Fruit fly (Drosophila melanogaster) whole organism, embryonic: ENCODE measurements around the gene mts.

Experiments used
- Antp ChIP-seq: fragments of 200-800 bp; sonication (Bioruptor generic); optimal IDR thresholded peaks from 3 replicates; lab custom pipeline; 2016; ENCODE audit warnings: missing biosample characterization, missing genetic modification characterization
- Atf3 ChIP-seq: fragments of 200-800 bp; sonication (Bioruptor generic); optimal IDR thresholded peaks from 3 replicates; lab custom pipeline; 2016; ENCODE audit warnings: missing biosample characterization, missing genetic modification characterization
- Awh ChIP-seq: fragments of 200-800 bp; sonication (Bioruptor generic); IDR thresholded peaks from 2 replicates; pipeline ENCODE4, ENCODE4 v1.3.6; 2022; ENCODE audit warnings: missing biosample characterization, missing genetic modification characterization
- CG10462 ChIP-seq: fragments of 200-800 bp; sonication (Bioruptor generic); optimal IDR thresholded peaks from 2 replicates; lab custom pipeline; 2016; ENCODE audit warnings: missing biosample characterization, missing genetic modification characterization
- CG11247 ChIP-seq: fragments of 200-800 bp; sonication (Bioruptor generic); IDR thresholded peaks from 2 replicates; pipeline ENCODE4 v1.3.6; 2022; ENCODE audit warnings: missing biosample characterization, missing genetic modification characterization
- CG15011 ChIP-seq: fragments of 200-800 bp; sonication (Bioruptor generic); optimal IDR thresholded peaks from 3 replicates; lab custom pipeline; 2018; ENCODE audit warnings: missing biosample characterization, mild to moderate bottlenecking, missing genetic modification characterization
- CG15514 ChIP-seq: fragments of 200-800 bp; sonication (Bioruptor generic); optimal IDR thresholded peaks from 3 replicates; lab custom pipeline; 2017; ENCODE audit warnings: missing biosample characterization, missing genetic modification characterization, mild to moderate bottlenecking, moderate library complexity, missing genetic modification reagents
- CG17361 ChIP-seq: fragments of 200-800 bp; sonication (Bioruptor generic); IDR thresholded peaks from 3 replicates; pipeline ENCODE4 v1.3.6; 2022; ENCODE audit warnings: missing biosample characterization, missing genetic modification characterization
- CG17829 ChIP-seq: fragments of 200-800 bp; optimal IDR thresholded peaks from 2 replicates; lab custom pipeline; 2019; ENCODE audit warnings: missing biosample characterization, mild to moderate bottlenecking, missing genetic modification characterization, moderate library complexity
- CG2120 ChIP-seq: fragments of 200-800 bp; sonication (Bioruptor generic); optimal IDR thresholded peaks from 3 replicates; lab custom pipeline; 2016; ENCODE audit warnings: missing biosample characterization, missing genetic modification characterization
- CG4820 ChIP-seq: fragments of 200-800 bp; sonication (Bioruptor generic); optimal IDR thresholded peaks from 3 replicates; lab custom pipeline; 2016; ENCODE audit warnings: missing biosample characterization, missing genetic modification characterization
- CG5953 ChIP-seq: fragments of 200-800 bp; sonication (Bioruptor generic); IDR thresholded peaks from 2 replicates; pipeline ENCODE4 v1.3.6; 2022; ENCODE audit warnings: missing biosample characterization, missing genetic modification characterization
- CG6654 ChIP-seq: fragments of 200-800 bp; sonication (Bioruptor generic); optimal IDR thresholded peaks from 2 replicates; lab custom pipeline; 2017; ENCODE audit warnings: missing biosample characterization, mild to moderate bottlenecking, missing genetic modification characterization
- CG6854 ChIP-seq: fragments of 200-800 bp; sonication (Bioruptor generic); optimal IDR thresholded peaks from 3 replicates; lab custom pipeline; 2017; ENCODE audit warnings: missing biosample characterization, mild to moderate bottlenecking, missing genetic modification characterization
- CG9215 ChIP-seq: fragments of 200-800 bp; sonication (Bioruptor generic); IDR thresholded peaks from 2 replicates; pipeline ENCODE4 v1.3.6; 2022; ENCODE audit warnings: missing biosample characterization, missing genetic modification characterization
- CG9727 ChIP-seq: fragments of 200-800 bp; sonication (Bioruptor generic); optimal IDR thresholded peaks from 3 replicates; lab custom pipeline; 2017; ENCODE audit warnings: missing biosample characterization, mild to moderate bottlenecking, missing genetic modification characterization
- D19A ChIP-seq: fragments of 200-800 bp; optimal IDR thresholded peaks from 3 replicates; lab custom pipeline; 2019; ENCODE audit warnings: missing biosample characterization, mild to moderate bottlenecking, missing genetic modification characterization, moderate library complexity
- Hr51 ChIP-seq, 2 experiments: fragments of 200-800 bp; sonication (Bioruptor generic); optimal IDR thresholded peaks; 2 replicates in 1 of 2; 3 replicates in 1 of 2; lab custom pipeline; 2016 to 2018; ENCODE audit warnings: missing biosample characterization in 2 of 2, missing genetic modification characterization in 2 of 2, mild to moderate bottlenecking in 1 of 2, moderate library complexity in 1 of 2
- Lhr ChIP-seq: fragments of 200-800 bp; sonication (Bioruptor generic); optimal IDR thresholded peaks from 3 replicates; lab custom pipeline; 2017; ENCODE audit warnings: mild to moderate bottlenecking, missing biosample characterization, missing genetic modification reagents, missing genetic modification characterization
- NC2α ChIP-seq: fragments of 200-800 bp; sonication (Bioruptor generic); optimal IDR thresholded peaks from 2 replicates; lab custom pipeline; 2016; ENCODE audit warnings: missing biosample characterization, missing genetic modification characterization
- Opbp ChIP-seq: fragments of 200-800 bp; sonication (Bioruptor generic); IDR thresholded peaks from 3 replicates; pipeline ENCODE4 v1.3.6; 2022; ENCODE audit warnings: missing biosample characterization, missing genetic modification characterization; ENCODE audit not compliant: partially characterized antibody
- Ptx1 ChIP-seq: fragments of 200-800 bp; sonication (Bioruptor generic); IDR thresholded peaks from 2 replicates; pipeline ENCODE4 v1.3.6; 2022; ENCODE audit warnings: missing biosample characterization, missing genetic modification characterization
- Ravus ChIP-seq: fragments of 200-800 bp; sonication (Bioruptor generic); IDR thresholded peaks from 2 replicates; pipeline ENCODE4 v1.3.6; 2022; ENCODE audit warnings: missing biosample characterization, missing genetic modification characterization
- Side ChIP-seq: fragments of 200-800 bp; sonication (Bioruptor generic); optimal IDR thresholded peaks from 2 replicates; lab custom pipeline; 2016; ENCODE audit warnings: missing biosample characterization, missing genetic modification characterization
- Six4 ChIP-seq: fragments of 200-800 bp; sonication (Bioruptor generic); optimal IDR thresholded peaks from 2 replicates; lab custom pipeline; 2016; ENCODE audit warnings: missing biosample characterization, missing genetic modification characterization
- Sry-β ChIP-seq: fragments of 200-800 bp; sonication (Bioruptor generic); optimal IDR thresholded peaks from 2 replicates; lab custom pipeline; 2018; ENCODE audit warnings: missing biosample characterization, mild to moderate bottlenecking, missing genetic modification characterization, moderate library complexity
- ac ChIP-seq: fragments of 200-800 bp; sonication (Bioruptor generic); optimal IDR thresholded peaks from 3 replicates; lab custom pipeline; 2017; ENCODE audit warnings: missing biosample characterization, mild to moderate bottlenecking, missing genetic modification characterization
- ash1 ChIP-seq: fragments of 200-800 bp; sonication (Bioruptor generic); optimal IDR thresholded peaks from 2 replicates; lab custom pipeline; 2018; ENCODE audit warnings: missing biosample characterization, mild to moderate bottlenecking, missing genetic modification characterization
- btn ChIP-seq: fragments of 200-800 bp; sonication (Bioruptor generic); optimal IDR thresholded peaks from 2 replicates; lab custom pipeline; 2016; ENCODE audit warnings: missing biosample characterization, missing genetic modification characterization
- chn ChIP-seq: fragments of 200-800 bp; sonication (Bioruptor generic); optimal IDR thresholded peaks from 2 replicates; lab custom pipeline; 2016; ENCODE audit warnings: missing biosample characterization, missing genetic modification characterization
- da ChIP-seq: fragments of 200-800 bp; sonication (Bioruptor generic); optimal IDR thresholded peaks from 2 replicates; lab custom pipeline; 2016; ENCODE audit warnings: missing biosample characterization, missing genetic modification characterization
- esg ChIP-seq: fragments of 200-800 bp; sonication (Bioruptor generic); conservative IDR thresholded peaks from 2 replicates; pipeline ENCODE4 v1.3.6; 2022; ENCODE audit warnings: missing biosample characterization, missing genetic modification characterization
- eve ChIP-seq, 2 experiments: fragments of >200 bp; optimal IDR thresholded peaks; 2 replicates each; lab custom pipeline; 2017; ENCODE audit warnings: missing biosample characterization in 2 of 2, missing genetic modification characterization in 2 of 2
- exex ChIP-seq: fragments of 200-800 bp; sonication (Bioruptor generic); optimal IDR thresholded peaks from 4 replicates; lab custom pipeline; 2018; ENCODE audit warnings: missing biosample characterization, mild to moderate bottlenecking, missing genetic modification characterization, moderate library complexity
- gcm2 ChIP-seq: fragments of 200-800 bp; sonication (Bioruptor generic); optimal IDR thresholded peaks from 2 replicates; lab custom pipeline; 2016; ENCODE audit warnings: missing biosample characterization, missing genetic modification characterization
- gro ChIP-seq: fragments of 200-800 bp; sonication (Bioruptor generic); optimal IDR thresholded peaks from 2 replicates; lab custom pipeline; 2016; ENCODE audit warnings: missing biosample characterization, missing genetic modification characterization
- gsb-n ChIP-seq: fragments of 200-800 bp; sonication (Bioruptor generic); optimal IDR thresholded peaks from 3 replicates; lab custom pipeline; 2018; ENCODE audit warnings: missing biosample characterization, mild to moderate bottlenecking, missing genetic modification characterization
- her ChIP-seq: fragments of 200-800 bp; sonication (Bioruptor generic); optimal IDR thresholded peaks from 2 replicates; lab custom pipeline; 2016; ENCODE audit warnings: missing biosample characterization, missing genetic modification characterization
- hkb ChIP-seq, 2 experiments: fragments of 200-800 bp in 1 of 2; fragments of >200 bp in 1 of 2; sonication (Bioruptor generic) in 1 of 2; IDR thresholded peaks in 1 of 2; optimal IDR thresholded peaks in 1 of 2; 2 replicates each; pipeline versions ENCODE4 v1.3.6 to Lab custom; 2017 to 2022; ENCODE audit warnings: missing biosample characterization in 1 of 2, missing genetic modification characterization in 1 of 2
- kni ChIP-seq: fragments of 200-800 bp; sonication (Bioruptor generic); optimal IDR thresholded peaks from 3 replicates; lab custom pipeline; 2017; ENCODE audit warnings: mild to moderate bottlenecking, missing biosample characterization, missing genetic modification reagents, missing genetic modification characterization
- luna ChIP-seq: fragments of 200-800 bp; sonication (Bioruptor generic); optimal IDR thresholded peaks from 2 replicates; lab custom pipeline; 2016; ENCODE audit warnings: missing biosample characterization, missing genetic modification characterization
- mirr ChIP-seq: fragments of 200-800 bp; sonication (Bioruptor generic); optimal IDR thresholded peaks from 3 replicates; lab custom pipeline; 2018; ENCODE audit warnings: missing biosample characterization, mild to moderate bottlenecking, missing genetic modification characterization
- nmo ChIP-seq: fragments of 200-800 bp; sonication (Bioruptor generic); optimal IDR thresholded peaks from 2 replicates; lab custom pipeline; 2018; ENCODE audit warnings: missing biosample characterization, mild to moderate bottlenecking, missing genetic modification characterization, moderate library complexity
- pho ChIP-seq: fragments of 200-800 bp; sonication (Bioruptor generic); optimal IDR thresholded peaks from 2 replicates; lab custom pipeline; 2016; ENCODE audit warnings: missing biosample characterization, missing genetic modification characterization
- prd ChIP-seq, 3 experiments: fragments of >200 bp in 2 of 3; fragments of 200-800 bp in 1 of 3; sonication (Bioruptor generic) in 1 of 3; optimal IDR thresholded peaks in 2 of 3; IDR thresholded peaks in 1 of 3; 2 replicates in 2 of 3; 3 replicates in 1 of 3; pipeline versions ENCODE4 v1.3.6 to Lab custom; 2017 to 2022; ENCODE audit warnings: missing biosample characterization in 1 of 3, missing genetic modification characterization in 1 of 3
- repo ChIP-seq: fragments of 200-800 bp; sonication (Bioruptor generic); optimal IDR thresholded peaks from 2 replicates; lab custom pipeline; 2016; ENCODE audit warnings: missing biosample characterization, missing genetic modification characterization
- run ChIP-seq: fragments of 200-800 bp; sonication (Bioruptor generic); optimal IDR thresholded peaks from 3 replicates; lab custom pipeline; 2018; ENCODE audit warnings: missing biosample characterization, mild to moderate bottlenecking, missing genetic modification characterization
- sens ChIP-seq: fragments of 200-800 bp; sonication (Bioruptor generic); peaks from one replicate; lab custom pipeline; 2016; ENCODE audit warnings: missing biosample characterization, missing genetic modification characterization
- so ChIP-seq: fragments of 200-800 bp; sonication (Bioruptor generic); IDR thresholded peaks from 3 replicates; pipeline ENCODE4 v1.3.6; 2022; ENCODE audit warnings: missing biosample characterization, missing genetic modification characterization
- sr ChIP-seq: fragments of 200-800 bp; sonication (Bioruptor generic); IDR thresholded peaks from 3 replicates; pipeline ENCODE4 v1.3.6; 2022; ENCODE audit warnings: missing biosample characterization, missing genetic modification characterization
- tin ChIP-seq: fragments of 200-800 bp; sonication (Bioruptor generic); optimal IDR thresholded peaks from 3 replicates; lab custom pipeline; 2016; ENCODE audit warnings: missing biosample characterization, missing genetic modification characterization
- zen ChIP-seq: fragments of 200-800 bp; sonication (Bioruptor generic); optimal IDR thresholded peaks from 3 replicates; lab custom pipeline; 2018; ENCODE audit warnings: missing biosample characterization, mild to moderate bottlenecking, missing genetic modification characterization, moderate library complexity

mts gene

dm6 chr2L:7828901-7829300 is 1.5 kb downstream of the mts start (continued):
- TF ChIP-seq Lhr (GFP tag; lab: Kevin White, UChicago) (no peak), Six4 (GFP tag; lab: Kevin White, UChicago) (no peak), Sry-β (no peak), CG17829 (tag; lab: Kevin White, UChicago) (no peak), run (tag; lab: Kevin White, UChicago) (no peak), zen (tag; lab: Kevin White, UChicago) (no peak), CG6854 (GFP tag; lab: Kevin White, UChicago) (no peak), Side (GFP tag; lab: Kevin White, UChicago) (no peak), D19A (tag; lab: Kevin White, UChicago) (no peak), hkb (optimal IDR thresholded peaks at IDR 0.05; lab: Kevin White, UChicago) (no peak), hkb (GFP tag; IDR thresholded peaks at IDR 0.05; lab: Robert Waterston, UW) (no peak), CG15011 (GFP tag; lab: Kevin White, UChicago) (no peak), her (GFP tag; lab: Kevin White, UChicago) (no peak), CG2120 (GFP tag; lab: Kevin White, UChicago) (no peak), gsb-n (tag; lab: Kevin White, UChicago) (no peak), prd (optimal IDR thresholded peaks at IDR 0.05; lab: Kevin White, UChicago) (no peak), prd (GFP tag; IDR thresholded peaks at IDR 0.05; lab: Robert Waterston, UW) (no peak), ash1 (GFP tag; lab: Kevin White, UChicago) (no peak), CG15514 (no peak), Ravus (GFP tag; lab: Robert Waterston, UW) (no peak), ac (GFP tag; lab: Kevin White, UChicago) (no peak), Awh (GFP tag; lab: Robert Waterston, UW) (no peak), CG10462 (GFP tag; lab: Kevin White, UChicago) (no peak), luna (GFP tag; lab: Kevin White, UChicago) (no peak), tin (GFP tag; lab: Kevin White, UChicago) (no peak), btn (GFP tag; lab: Kevin White, UChicago) (no peak), gcm2 (GFP tag; lab: Kevin White, UChicago) (no peak), CG11247 (no peak), nmo (GFP tag; lab: Kevin White, UChicago) (no peak), Opbp (no peak), CG17361 (GFP tag; lab: Robert Waterston, UW) (no peak), CG9215 (GFP tag; lab: Robert Waterston, UW) (no peak), esg (GFP tag; lab: Robert Waterston, UW) (no peak), Antp (no peak), gro (no peak), pho (GFP tag; lab: Kevin White, UChicago) (no peak), mirr (GFP tag; lab: Kevin White, UChicago) (peak; percentile 27), CG6654 (GFP tag; lab: Kevin White, UChicago) (no peak), sens (GFP tag; lab: Kevin White, UChicago) (peak; percentile 69), Atf3 (no peak), exex (tag; lab: Kevin White, UChicago) (no peak), CG9727 (GFP tag; lab: Kevin White, UChicago) (no peak), NC2α (GFP tag; lab: Kevin White, UChicago) (no peak), CG4820 (GFP tag; lab: Kevin White, UChicago) (no peak), Ptx1 (no peak), da (GFP tag; lab: Kevin White, UChicago) (no peak), so (peak; percentile 24; the same call in 1 of the 3 replicates), kni (GFP tag; lab: Kevin White, UChicago) (peak; percentile 4), sr (GFP tag; lab: Robert Waterston, UW) (no peak), repo (peak; percentile 29), Hr51 (GFP tag; optimal IDR thresholded peaks at IDR 0.05; lab: Kevin White, UChicago) (no peak), chn (GFP tag; lab: Kevin White, UChicago) (no peak), eve (GFP tag; optimal IDR thresholded peaks at IDR 0.05; lab: Kevin White, UChicago) (no peak), CG5953 (no peak)
